Worm (Caenorhabditis elegans) whole organism, young adult: ENCODE data around the gene F10E9.4.

Experiments
- F57A8.1 ChIP-seq: fragments of 200-800 bp; sonication (Bioruptor generic); optimal IDR thresholded peaks from 2 replicates; lab custom pipeline; 2018; ENCODE audit warnings: mild to moderate bottlenecking, missing genetic modification characterization, moderate library complexity, missing compliant biosample characterization
- aptf-3 ChIP-seq: fragments of 200-800 bp; sonication (Bioruptor generic); IDR thresholded peaks from 2 replicates; pipeline ENCODE4 v1.3.6; 2022; ENCODE audit warnings: missing genetic modification characterization, missing compliant biosample characterization
- cebp-2 ChIP-seq: fragments of 200-800 bp; sonication (Bioruptor generic); IDR thresholded peaks from 2 replicates; pipeline ENCODE4 v1.3.6; 2022; ENCODE audit warnings: missing genetic modification characterization, missing compliant biosample characterization
- die-1 ChIP-seq: sonication (generic microtip); optimal IDR thresholded peaks from 2 replicates; lab custom pipeline; 2016; ENCODE audit warnings: missing genotype, mild to moderate bottlenecking, missing genetic modification characterization, missing compliant biosample characterization
- egl-44 ChIP-seq: fragments of 200-800 bp; sonication (Bioruptor generic); IDR thresholded peaks from 2 replicates; pipeline ENCODE4 v1.3.6; 2022; ENCODE audit warnings: missing genetic modification reagents, missing genetic modification characterization, missing compliant biosample characterization
- him-1 ChIP-seq: sonication (generic microtip); optimal IDR thresholded peaks from 2 replicates; lab custom pipeline; 2016; ENCODE audit warnings: missing genotype, missing genetic modification reagents, missing genetic modification characterization, missing compliant biosample characterization
- nfya-2 ChIP-seq: fragments of 200-800 bp; sonication (Bioruptor generic); IDR thresholded peaks from 2 replicates; pipeline ENCODE4 v1.3.6; 2022; ENCODE audit warnings: missing genetic modification reagents, missing genetic modification characterization, missing compliant biosample characterization

F10E9.4 gene

DNA sequence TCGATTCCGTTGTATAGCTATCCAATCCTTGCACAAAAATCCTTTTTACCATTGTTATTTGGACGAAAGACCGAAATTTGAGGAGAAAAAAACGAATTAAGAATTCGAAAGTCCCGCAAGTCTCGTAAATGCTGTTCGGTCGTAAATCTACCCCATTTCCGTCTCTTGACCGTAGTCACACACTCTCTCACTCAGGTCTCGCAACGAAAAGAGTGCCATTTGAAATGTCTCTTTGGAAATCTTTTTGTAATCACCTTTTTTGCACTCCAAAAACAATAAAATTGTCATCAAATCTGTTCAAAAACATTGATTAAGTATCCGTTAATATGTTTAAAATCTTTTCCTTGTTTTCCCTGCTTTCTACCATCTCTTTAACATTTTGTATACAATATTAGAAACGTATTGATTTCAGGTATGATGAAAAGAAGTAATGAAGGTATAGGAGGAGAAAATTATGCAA, 49.9 kb downstream of the F10E9.4 start, which contains the start of the genes R05D3.8 and rfp-1 (continued):
- no peak for TF ChIP-seq aptf-3 (GFP tag; lab: Robert Waterston, UW)
- TF ChIP-seq die-1 (tag; lab: Kevin White, UChicago) = no peak
- no peak for TF ChIP-seq him-1 (tag; lab: Kevin White, UChicago)
- no peak for TF ChIP-seq cebp-2
- no peak for TF ChIP-seq F57A8.1 (GFP tag; lab: Kevin White, UChicago)
- TF ChIP-seq egl-44 (GFP tag; lab: Robert Waterston, UW) = no peak
- no peak for TF ChIP-seq nfya-2 (GFP tag; lab: Robert Waterston, UW)
